Worm (Caenorhabditis elegans): ENCODE results near the gene ttbk-3.

Gene ttbk-3

ce11 chrIV:9850931-9851330 is 38.8 kb downstream of the ttbk-3 start, which contains the start of gene ssp-10:
TSS of gene ssp-10 (minus strand) at chrIV:9851031.
- TF ChIP-seq ets-4 (GFP tag; optimal IDR thresholded peaks at IDR 0.05) (no peak), lin-26 (GFP tag; IDR thresholded peaks at IDR 0.05) (no peak), zfh-2 (GFP tag; conservative IDR thresholded peaks at IDR 0.05) (no peak), T26A5.8 (tag; optimal IDR thresholded peaks at IDR 0.05) (no peak), pha-4 (tag; optimal IDR thresholded peaks at IDR 0.05) (no peak), ztf-18 (tag; optimal IDR thresholded peaks at IDR 0.05) (no peak), lsy-27 (tag; optimal IDR thresholded peaks at IDR 0.05; ENCODE audit: borderline replicate concordance, insufficient read depth) (no peak), nhr-90 (tag; optimal IDR thresholded peaks at IDR 0.05) (no peak), ztf-6 (GFP tag; IDR thresholded peaks at IDR 0.05) (no peak), akir-1 (GFP tag; optimal IDR thresholded peaks at IDR 0.05) (no peak), B0336.3 (GFP tag; IDR thresholded peaks at IDR 0.05) (no peak), ceh-91 (GFP tag; IDR thresholded peaks at IDR 0.05) (no peak), somi-1 (GFP tag; optimal IDR thresholded peaks at IDR 0.05) (no peak), C17E4.6 (GFP tag; IDR thresholded peaks at IDR 0.05) (no peak)

- TF ChIP-seq ztf-3 (GFP tag; optimal IDR thresholded peaks at IDR 0.05) (no peak), die-1 (tag; optimal IDR thresholded peaks at IDR 0.05) (no peak), F49E8.2 (tag; optimal IDR thresholded peaks at IDR 0.05; ENCODE audit: insufficient read depth) (no peak), somi-1 (GFP tag; optimal IDR thresholded peaks at IDR 0.05) (no peak), egl-44 (GFP tag; IDR thresholded peaks at IDR 0.05) (no peak), C17E4.6 (GFP tag; IDR thresholded peaks at IDR 0.05) (no peak), cebp-1 (GFP tag; IDR thresholded peaks at IDR 0.05) (no peak), cebp-1 (tag; optimal IDR thresholded peaks at IDR 0.05) (no peak), unc-130 (GFP tag; optimal IDR thresholded peaks at IDR 0.05) (no peak), efl-1 (GFP tag; optimal IDR thresholded peaks at IDR 0.05) (no peak), aptf-2 (GFP tag; conservative IDR thresholded peaks at IDR 0.05) (no peak), ztf-6 (GFP tag; IDR thresholded peaks at IDR 0.05) (no peak), T07F8.4 (tag; optimal IDR thresholded peaks at IDR 0.05) (no peak), F23B12.7 (tag; optimal IDR thresholded peaks at IDR 0.05; ENCODE audit: insufficient read depth) (no peak), F55B11.4 (tag; optimal IDR thresholded peaks at IDR 0.05; ENCODE audit: borderline replicate concordance, insufficient read depth) (no peak), mes-4 (tag; optimal IDR thresholded peaks at IDR 0.05) (no peak), F52B5.7 (tag; optimal IDR thresholded peaks at IDR 0.05) (no peak), atf-7 (tag; optimal IDR thresholded peaks at IDR 0.05) (no peak)
These were observed 40.1 kb downstream of the ttbk-3 start, which contains the start of gene K07F5.8 for ce11 chrIV:9849624-9850023. TSS of gene K07F5.8 (minus strand) at chrIV:9849724.

- TF ChIP-seq egl-44 (GFP tag; IDR thresholded peaks at IDR 0.05) (no peak), sptf-2 (GFP tag; optimal IDR thresholded peaks at IDR 0.05) (no peak), rec-8 (tag; optimal IDR thresholded peaks at IDR 0.05) (no peak), repo-1 (tag; optimal IDR thresholded peaks at IDR 0.05) (no peak), ztf-22 (GFP tag; optimal IDR thresholded peaks at IDR 0.05) (no peak), F57A8.1 (GFP tag; optimal IDR thresholded peaks at IDR 0.05) (no peak), lir-1 (GFP tag; conservative IDR thresholded peaks at IDR 0.05) (no peak), lsy-27 (tag; optimal IDR thresholded peaks at IDR 0.05; ENCODE audit: borderline replicate concordance, insufficient read depth) (no peak), lin-26 (GFP tag; IDR thresholded peaks at IDR 0.05) (no peak), athp-1 (tag; optimal IDR thresholded peaks at IDR 0.05) (no peak), ceh-79 (tag; optimal IDR thresholded peaks at IDR 0.05) (no peak), hmg-1.2 (GFP tag; IDR thresholded peaks at IDR 0.05) (no peak), attf-5 (GFP tag; optimal IDR thresholded peaks at IDR 0.05) (no peak), xnd-1 (tag; optimal IDR thresholded peaks at IDR 0.05) (no peak), hrde-1 (tag; optimal IDR thresholded peaks at IDR 0.05; ENCODE audit: borderline replicate concordance) (no peak), attf-3 (GFP tag; conservative IDR thresholded peaks at IDR 0.05) (no peak)
These were observed 41.7 kb downstream of the ttbk-3 start, which contains the start of gene K07F5.7 for ce11 chrIV:9848075-9848474. TSS of gene K07F5.7 (minus strand) at chrIV:9848175.
